Fruit fly (Drosophila melanogaster) whole organism, embryonic: ENCODE measurements around the gene Atg2.
A peak's percentile ranks its signal among the peaks of the same experiment; 100 is the strongest.

Experiments
- CG10267 ChIP-seq: fragments of 200-800 bp; sonication (Bioruptor generic); optimal IDR thresholded peaks from 2 replicates; lab custom pipeline; 2018; ENCODE audit warnings: missing biosample characterization, mild to moderate bottlenecking, missing genetic modification characterization, moderate library complexity
- CG10321 ChIP-seq: fragments of 200-800 bp; sonication (Bioruptor generic); IDR thresholded peaks from 2 replicates; pipeline ENCODE4 v1.3.6; 2022; ENCODE audit warnings: missing biosample characterization, missing genetic modification characterization
- CG11247 ChIP-seq: fragments of 200-800 bp; sonication (Bioruptor generic); IDR thresholded peaks from 2 replicates; pipeline ENCODE4 v1.3.6; 2022; ENCODE audit warnings: missing biosample characterization, missing genetic modification characterization
- CG14441 ChIP-seq: fragments of 200-800 bp; sonication (Bioruptor generic); IDR thresholded peaks from 2 replicates; pipeline ENCODE4 v1.3.6; 2022; ENCODE audit warnings: missing biosample characterization, missing genetic modification characterization
- CG15011 ChIP-seq: fragments of 200-800 bp; sonication (Bioruptor generic); optimal IDR thresholded peaks from 3 replicates; lab custom pipeline; 2018; ENCODE audit warnings: missing biosample characterization, mild to moderate bottlenecking, missing genetic modification characterization
- CG15479 ChIP-seq: fragments of 200-800 bp; sonication (Bioruptor generic); optimal IDR thresholded peaks from 3 replicates; lab custom pipeline; 2019; ENCODE audit warnings: missing biosample characterization, mild to moderate bottlenecking, missing genetic modification characterization, moderate library complexity
- CG17328 ChIP-seq: fragments of 200-800 bp; sonication (Bioruptor generic); IDR thresholded peaks from 2 replicates; pipeline ENCODE4 v1.3.6; 2022; ENCODE audit warnings: missing biosample characterization, missing genetic modification characterization
- CG17361 ChIP-seq: fragments of 200-800 bp; sonication (Bioruptor generic); IDR thresholded peaks from 3 replicates; pipeline ENCODE4 v1.3.6; 2022; ENCODE audit warnings: missing biosample characterization, missing genetic modification characterization
- CG17568 ChIP-seq: fragments of 200-800 bp; sonication (Bioruptor generic); optimal IDR thresholded peaks from 2 replicates; lab custom pipeline; 2018; ENCODE audit warnings: missing biosample characterization, mild to moderate bottlenecking, missing genetic modification characterization, moderate library complexity
- CG17612 ChIP-seq: fragments of 200-800 bp; sonication (Bioruptor generic); IDR thresholded peaks from 2 replicates; pipeline ENCODE4 v1.3.6; 2022; ENCODE audit warnings: missing biosample characterization, missing genetic modification characterization
- CG17829 ChIP-seq: fragments of 200-800 bp; optimal IDR thresholded peaks from 2 replicates; lab custom pipeline; 2019; ENCODE audit warnings: missing biosample characterization, mild to moderate bottlenecking, missing genetic modification characterization, moderate library complexity
- CG2116 ChIP-seq: fragments of 200-800 bp; sonication (Bioruptor generic); optimal IDR thresholded peaks from 3 replicates; lab custom pipeline; 2018; ENCODE audit warnings: missing biosample characterization, mild to moderate bottlenecking, missing genetic modification characterization
- CG33557 ChIP-seq: fragments of 200-800 bp; sonication (Bioruptor generic); optimal IDR thresholded peaks from 2 replicates; lab custom pipeline; 2019; ENCODE audit warnings: missing biosample characterization, mild to moderate bottlenecking, missing genetic modification characterization, moderate library complexity
- CG34224 ChIP-seq: fragments of 200-800 bp; sonication (Bioruptor generic); IDR thresholded peaks from 3 replicates; pipeline ENCODE4 v1.3.6; 2022; ENCODE audit warnings: missing biosample characterization, missing genetic modification characterization; ENCODE audit not compliant: partially characterized antibody
- CG7271 ChIP-seq: fragments of 200-800 bp; sonication (Bioruptor generic); optimal IDR thresholded peaks from 2 replicates; lab custom pipeline; 2018; ENCODE audit warnings: missing biosample characterization, mild to moderate bottlenecking, missing genetic modification characterization, moderate library complexity
- CG8290 ChIP-seq, 3 experiments: fragments of 200-800 bp; sonication (Bioruptor generic); optimal IDR thresholded peaks; 2 replicates each; lab custom pipeline; 2016 to 2019; ENCODE audit warnings: missing biosample characterization in 3 of 3, missing genetic modification characterization in 3 of 3, mild to moderate bottlenecking in 2 of 3, moderate library complexity in 1 of 3
- CG8388 ChIP-seq: fragments of 200-800 bp; sonication (Bioruptor generic); optimal IDR thresholded peaks from 2 replicates; lab custom pipeline; 2019; ENCODE audit warnings: missing biosample characterization, mild to moderate bottlenecking, missing genetic modification characterization, moderate library complexity
- CG8924 ChIP-seq: fragments of 200-800 bp; optimal IDR thresholded peaks from 3 replicates; lab custom pipeline; 2019; ENCODE audit warnings: missing biosample characterization, mild to moderate bottlenecking, missing genetic modification characterization, moderate library complexity
- D ChIP-seq, 2 experiments: fragments of 200-800 bp in 1 of 2; fragments of >200 bp in 1 of 2; sonication (Bioruptor generic) in 1 of 2; optimal IDR thresholded peaks; 2 replicates in 1 of 2; 3 replicates in 1 of 2; lab custom pipeline; 2017; ENCODE audit warnings: mild to moderate bottlenecking in 1 of 2, missing biosample characterization in 1 of 2, missing genetic modification characterization in 1 of 2, missing genetic modification reagents in 1 of 2
- D19A ChIP-seq: fragments of 200-800 bp; optimal IDR thresholded peaks from 3 replicates; lab custom pipeline; 2019; ENCODE audit warnings: missing biosample characterization, mild to moderate bottlenecking, missing genetic modification characterization, moderate library complexity
- Drgx ChIP-seq: fragments of 200-800 bp; sonication (Bioruptor generic); IDR thresholded peaks from 2 replicates; pipeline ENCODE4 v1.3.6; 2022; ENCODE audit warnings: missing biosample characterization, missing genetic modification characterization
- HLHmδ ChIP-seq: fragments of 200-800 bp; sonication (Bioruptor generic); optimal IDR thresholded peaks from 2 replicates; lab custom pipeline; 2018; ENCODE audit warnings: missing biosample characterization, mild to moderate bottlenecking, missing genetic modification characterization, moderate library complexity
- Hr3 ChIP-seq: fragments of 200-800 bp; sonication (Bioruptor generic); optimal IDR thresholded peaks from 3 replicates; lab custom pipeline; 2016; ENCODE audit warnings: missing biosample characterization, missing genetic modification characterization
- Optix ChIP-seq: fragments of 200-800 bp; sonication (Bioruptor generic); IDR thresholded peaks from 3 replicates; pipeline ENCODE4 v1.3.6; 2022; ENCODE audit warnings: missing biosample characterization, missing genetic modification characterization
- Ptx1 ChIP-seq: fragments of 200-800 bp; sonication (Bioruptor generic); IDR thresholded peaks from 2 replicates; pipeline ENCODE4 v1.3.6; 2022; ENCODE audit warnings: missing biosample characterization, missing genetic modification characterization
- Rx ChIP-seq: fragments of 200-800 bp; sonication (Bioruptor generic); IDR thresholded peaks from 2 replicates; pipeline ENCODE4 v1.3.6; 2022; ENCODE audit warnings: missing biosample characterization, missing genetic modification characterization
- ash1 ChIP-seq: fragments of 200-800 bp; sonication (Bioruptor generic); optimal IDR thresholded peaks from 2 replicates; lab custom pipeline; 2018; ENCODE audit warnings: missing biosample characterization, mild to moderate bottlenecking, missing genetic modification characterization
- bsh ChIP-seq, 2 experiments: fragments of 200-800 bp; sonication (Bioruptor generic); optimal IDR thresholded peaks; 2 replicates each; lab custom pipeline; 2017 to 2018; ENCODE audit warnings: mild to moderate bottlenecking in 2 of 2, missing biosample characterization in 2 of 2, missing genetic modification characterization in 2 of 2, moderate library complexity in 1 of 2
- cato ChIP-seq: fragments of 200-800 bp; sonication (Bioruptor generic); optimal IDR thresholded peaks from 2 replicates; lab custom pipeline; 2016; ENCODE audit warnings: missing biosample characterization, missing genetic modification characterization, borderline replicate concordance
- crc ChIP-seq: fragments of 200-800 bp; sonication (Bioruptor generic); optimal IDR thresholded peaks from 2 replicates; lab custom pipeline; 2016; ENCODE audit warnings: missing biosample characterization, missing genetic modification characterization
- croc ChIP-seq: fragments of 200-800 bp; sonication (Bioruptor generic); conservative IDR thresholded peaks from 3 replicates; pipeline ENCODE4 v1.3.6; 2022; ENCODE audit warnings: missing biosample characterization, missing genetic modification characterization
- ems ChIP-seq: fragments of 200-800 bp; sonication (Bioruptor generic); optimal IDR thresholded peaks from 3 replicates; lab custom pipeline; 2016; ENCODE audit warnings: missing biosample characterization, missing genetic modification characterization
- esg ChIP-seq: fragments of 200-800 bp; sonication (Bioruptor generic); conservative IDR thresholded peaks from 2 replicates; pipeline ENCODE4 v1.3.6; 2022; ENCODE audit warnings: missing biosample characterization, missing genetic modification characterization
- gcm ChIP-seq: fragments of 200-800 bp; sonication (Bioruptor generic); optimal IDR thresholded peaks from 2 replicates; lab custom pipeline; 2019; ENCODE audit warnings: missing biosample characterization, mild to moderate bottlenecking, missing genetic modification characterization, moderate library complexity
- gem ChIP-seq: fragments of 200-800 bp; sonication (Bioruptor generic); optimal IDR thresholded peaks from 2 replicates; lab custom pipeline; 2019; ENCODE audit warnings: missing biosample characterization, mild to moderate bottlenecking, missing genetic modification characterization, moderate library complexity
- klu ChIP-seq: fragments of 200-800 bp; sonication (Bioruptor generic); IDR thresholded peaks from 2 replicates; pipeline ENCODE4 v1.3.6; 2022; ENCODE audit warnings: missing biosample characterization, missing genetic modification characterization
- lbe ChIP-seq: fragments of 200-800 bp; sonication (Bioruptor generic); optimal IDR thresholded peaks from 2 replicates; lab custom pipeline; 2016; ENCODE audit warnings: missing biosample characterization, mild to moderate bottlenecking, missing genetic modification characterization
- p53 ChIP-seq: fragments of 200-800 bp; sonication (Bioruptor generic); optimal IDR thresholded peaks from 2 replicates; lab custom pipeline; 2016; ENCODE audit warnings: missing biosample characterization, missing genetic modification characterization
- pho ChIP-seq: fragments of 200-800 bp; sonication (Bioruptor generic); optimal IDR thresholded peaks from 2 replicates; lab custom pipeline; 2016; ENCODE audit warnings: missing biosample characterization, missing genetic modification characterization
- pum ChIP-seq: fragments of 200-800 bp; sonication (Bioruptor generic); optimal IDR thresholded peaks from 2 replicates; lab custom pipeline; 2016; ENCODE audit warnings: missing biosample characterization, missing genetic modification characterization
- row ChIP-seq: fragments of 200-800 bp; sonication (Bioruptor generic); IDR thresholded peaks from 3 replicates; pipeline ENCODE4 v1.3.6; 2022; ENCODE audit warnings: missing biosample characterization, missing genetic modification characterization
- sima ChIP-seq: fragments of 200-800 bp; sonication (Bioruptor generic); optimal IDR thresholded peaks from 2 replicates; lab custom pipeline; 2016; ENCODE audit warnings: missing biosample characterization, missing genetic modification characterization
- tin ChIP-seq: fragments of 200-800 bp; sonication (Bioruptor generic); optimal IDR thresholded peaks from 3 replicates; lab custom pipeline; 2016; ENCODE audit warnings: missing biosample characterization, missing genetic modification characterization
- trem ChIP-seq: fragments of 200-800 bp; optimal IDR thresholded peaks from 3 replicates; lab custom pipeline; 2019; ENCODE audit warnings: missing biosample characterization, mild to moderate bottlenecking, missing genetic modification characterization, moderate library complexity
- twi ChIP-seq: fragments of 200-800 bp; optimal IDR thresholded peaks from 2 replicates; lab custom pipeline; 2019; ENCODE audit warnings: missing biosample characterization, mild to moderate bottlenecking, missing genetic modification characterization, moderate library complexity
- unc-4 ChIP-seq: fragments of 200-800 bp; sonication (Bioruptor generic); IDR thresholded peaks from 2 replicates; pipeline ENCODE4 v1.3.6; 2022; ENCODE audit warnings: missing biosample characterization, missing genetic modification characterization; ENCODE audit not compliant: partially characterized antibody
- wdn ChIP-seq: fragments of 200-800 bp; sonication (Bioruptor generic); IDR thresholded peaks from 2 replicates; pipeline ENCODE4 v1.3.6; 2022; ENCODE audit warnings: missing biosample characterization, missing genetic modification characterization
- zf30C ChIP-seq: fragments of 200-800 bp; sonication (Bioruptor generic); optimal IDR thresholded peaks from 3 replicates; lab custom pipeline; 2018; ENCODE audit warnings: missing biosample characterization, mild to moderate bottlenecking, missing genetic modification characterization

Gene Atg2

dm6 chr3L:2824024-2824687, 50.0 kb downstream of the Atg2 start (continued):
- peak; percentile 97 for TF ChIP-seq lbe (GFP tag; lab: Kevin White, UChicago)
- no peak for TF ChIP-seq CG10321 (GFP tag; lab: Robert Waterston, UW)
- peak; percentile 18; the same call in 1 of the 2 replicates for TF ChIP-seq Ptx1
- peak; percentile 62 for TF ChIP-seq row
- TF ChIP-seq trem (tag; lab: Kevin White, UChicago), result peak; percentile 31
- TF ChIP-seq esg (GFP tag; lab: Robert Waterston, UW), result no peak
- TF ChIP-seq zf30C (GFP tag; lab: Kevin White, UChicago), result no peak
- peak; percentile 39 for TF ChIP-seq cato (GFP tag; lab: Kevin White, UChicago)
- TF ChIP-seq Drgx (GFP tag; lab: Robert Waterston, UW), result peak; percentile 95
- no peak for TF ChIP-seq sima (GFP tag; lab: Kevin White, UChicago)
- TF ChIP-seq pum, result peak; percentile 18
- TF ChIP-seq CG15011 (GFP tag; lab: Kevin White, UChicago), result no peak
- peak; percentile 55 for TF ChIP-seq CG8388 (GFP tag; lab: Kevin White, UChicago)
- peak; percentile 33 for TF ChIP-seq gcm (GFP tag; lab: Kevin White, UChicago)
- TF ChIP-seq p53 (GFP tag; lab: Kevin White, UChicago), result no peak
- TF ChIP-seq CG7271 (tag; lab: Kevin White, UChicago), result no peak
- TF ChIP-seq CG17328, result peak; percentile 49; the same call in 1 of the 2 replicates
- TF ChIP-seq klu, result no peak
- TF ChIP-seq crc (GFP tag; lab: Kevin White, UChicago), result no peak
- no peak for TF ChIP-seq HLHmδ (GFP tag; lab: Kevin White, UChicago)
- peak; percentile 67 for TF ChIP-seq CG17361 (GFP tag; lab: Robert Waterston, UW)
- no peak for TF ChIP-seq CG8290 (GFP tag; optimal IDR thresholded peaks at IDR 0.05; lab: Kevin White, UChicago)
- peak in 1 of 2 experiments; percentile 29 for TF ChIP-seq CG8290 (tag; optimal IDR thresholded peaks at IDR 0.05; lab: Kevin White, UChicago)
- peak; percentile 56 for TF ChIP-seq D19A
- TF ChIP-seq ash1 (GFP tag; lab: Kevin White, UChicago), result no peak
- no peak for TF ChIP-seq Rx (GFP tag; lab: Robert Waterston, UW)
- no peak for TF ChIP-seq D (optimal IDR thresholded peaks at IDR 0.05; lab: Kevin White, UChicago)
- peak; percentile 42 for TF ChIP-seq D (GFP tag; optimal IDR thresholded peaks at IDR 0.05; lab: Kevin White, UChicago)
- TF ChIP-seq tin, result peak; percentile 28
- no peak for TF ChIP-seq wdn (GFP tag; lab: Robert Waterston, UW)
- no peak for TF ChIP-seq unc-4 (GFP tag; lab: Robert Waterston, UW)
- TF ChIP-seq CG10267, result peak; percentile 44
- peak; percentile 80 for TF ChIP-seq gem (tag; lab: Kevin White, UChicago)
- TF ChIP-seq Hr3, result peak; percentile 30
- TF ChIP-seq CG11247 (GFP tag; lab: Robert Waterston, UW), result no peak
- TF ChIP-seq CG14441 (GFP tag; lab: Robert Waterston, UW), result 0 out of 2 replicates have a peak, but pooled peaks have one; percentile 19
- TF ChIP-seq Optix (GFP tag; lab: Robert Waterston, UW), result peak; percentile 46; the same call in 1 of the 3 replicates
- TF ChIP-seq CG8924, result peak; percentile 60
- TF ChIP-seq CG17829, result peak; percentile 61
- no peak for TF ChIP-seq ems (GFP tag; lab: Kevin White, UChicago)
- TF ChIP-seq CG17568, result peak; percentile 7
- TF ChIP-seq croc, result peak; percentile 58
- peak; percentile 40; the same call in 1 of the 2 replicates for TF ChIP-seq CG17612
- peak; percentile 52 for TF ChIP-seq CG33557
- no peak for TF ChIP-seq CG34224 (GFP tag; lab: Robert Waterston, UW)
- no peak for TF ChIP-seq CG15479 (GFP tag; lab: Kevin White, UChicago)
- TF ChIP-seq twi (tag; lab: Kevin White, UChicago), result peak; percentile 30
- TF ChIP-seq bsh (GFP tag; optimal IDR thresholded peaks at IDR 0.05; lab: Kevin White, UChicago), result peak; percentile 84 to 98
- no peak for TF ChIP-seq CG2116
- TF ChIP-seq pho (GFP tag; lab: Kevin White, UChicago), result no peak
